Fruit fly (Drosophila melanogaster) whole organism, pupa: ENCODE results near the gene Cap-H2.

ENCODE experiments used
- CG10348 ChIP-seq: fragments of 200-800 bp; sonication (Bioruptor generic); IDR thresholded peaks from 2 replicates; pipeline ENCODE4 v1.3.6; 2022; ENCODE audit warnings: missing biosample characterization, missing genetic modification characterization
- CG12605 ChIP-seq: fragments of 200-800 bp; sonication (Bioruptor generic); IDR thresholded peaks from 2 replicates; pipeline ENCODE4 v1.3.6; 2022; ENCODE audit warnings: missing biosample characterization, missing genetic modification characterization
- CG13204 ChIP-seq: fragments of 200-800 bp; sonication (Bioruptor generic); optimal IDR thresholded peaks from 2 replicates; lab custom pipeline; 2018; ENCODE audit warnings: missing biosample characterization, mild to moderate bottlenecking, missing genetic modification characterization, moderate library complexity
- CG32121 ChIP-seq: fragments of 200-800 bp; sonication (Bioruptor generic); IDR thresholded peaks from 2 replicates; pipeline ENCODE4 v1.3.6; 2022; ENCODE audit warnings: missing biosample characterization, missing genetic modification characterization
- CG34367 ChIP-seq: fragments of 200-800 bp; sonication (Bioruptor generic); optimal IDR thresholded peaks from 2 replicates; lab custom pipeline; 2018; ENCODE audit warnings: missing biosample characterization, mild to moderate bottlenecking, missing genetic modification characterization
- CG8159 ChIP-seq: fragments of 200-800 bp; sonication (Bioruptor generic); optimal IDR thresholded peaks from 3 replicates; lab custom pipeline; 2018; ENCODE audit warnings: missing biosample characterization, mild to moderate bottlenecking, missing genetic modification characterization, moderate library complexity
- CG8301 ChIP-seq: fragments of 200-800 bp; sonication (Bioruptor generic); optimal IDR thresholded peaks from 2 replicates; lab custom pipeline; 2018; ENCODE audit warnings: missing biosample characterization, mild to moderate bottlenecking, missing genetic modification characterization
- D1 ChIP-seq: fragments of 200-800 bp; sonication (Bioruptor generic); optimal IDR thresholded peaks from 2 replicates; lab custom pipeline; 2018; ENCODE audit warnings: missing biosample characterization, mild to moderate bottlenecking, missing genetic modification characterization, moderate library complexity
- rn ChIP-seq: fragments of 200-800 bp; sonication (Bioruptor generic); IDR thresholded peaks from 2 replicates; pipeline ENCODE4 v1.3.6; 2022; ENCODE audit warnings: missing biosample characterization, missing genetic modification characterization

DNA sequence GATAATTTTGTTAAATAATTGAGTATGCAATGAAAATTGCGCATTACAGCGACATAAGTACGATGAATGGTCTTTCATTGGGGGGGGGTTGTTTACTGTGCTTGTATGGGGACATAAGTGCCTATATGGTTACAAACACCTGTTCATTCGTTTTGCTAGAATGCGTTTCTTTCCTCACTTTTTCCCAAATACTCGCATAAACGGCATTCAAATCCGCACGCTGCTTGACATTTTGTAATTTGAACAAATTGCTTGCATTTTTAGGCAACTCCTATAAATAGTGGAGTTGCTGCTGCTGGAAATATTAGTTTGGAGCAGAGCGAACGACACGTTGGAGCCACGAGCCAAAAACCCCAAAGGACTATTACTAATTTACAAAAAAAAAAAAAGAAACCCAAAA is 18.2 kb downstream of the Cap-H2 start, which contains the start of gene Desi:
- no peak for TF ChIP-seq D1 (tag; lab: Kevin White, UChicago)
- TF ChIP-seq CG34367 (tag; lab: Kevin White, UChicago): no peak
- TF ChIP-seq CG32121 (GFP tag; lab: Robert Waterston, UW): no peak
- TF ChIP-seq CG12605: no peak
- no peak for TF ChIP-seq CG8301 (tag; lab: Kevin White, UChicago)
- no peak for TF ChIP-seq CG10348
- TF ChIP-seq rn (GFP tag; lab: Robert Waterston, UW): no peak
- TF ChIP-seq CG8159 (tag; lab: Kevin White, UChicago): no peak
- no peak for TF ChIP-seq CG13204
